Fruit fly (Drosophila melanogaster): ENCODE measurements around the gene ranshi.
A peak's percentile ranks its signal among the peaks of the same experiment; 100 is the strongest.

Gene ranshi

dm6 chr3R:8697772-8698259 lies 31.7 kb downstream of the ranshi start, which contains the start of gene hb:
Gene hb (minus strand): TSS chr3R:8697822.
- TF ChIP-seq net (GFP tag; optimal IDR thresholded peaks at IDR 0.05) (no peak), svp (GFP tag) (no peak), CG10669 (GFP tag; optimal IDR thresholded peaks at IDR 0.05) (no peak), dsx (GFP tag; optimal IDR thresholded peaks at IDR 0.05; ENCODE audit: poor library complexity, severe bottlenecking) (no peak), fd59A (GFP tag; optimal IDR thresholded peaks at IDR 0.05) (no peak), CG8632 (GFP tag; optimal IDR thresholded peaks at IDR 0.05) (no peak), Eip93F (GFP tag; optimal IDR thresholded peaks at IDR 0.05) (no peak), CG4318 (GFP tag; optimal IDR thresholded peaks at IDR 0.05) (no peak), fkh (GFP tag; optimal IDR thresholded peaks at IDR 0.05) (no peak)

dm6 chr3R:8694110-8694826 lies 35.2 kb downstream of the ranshi start:
- TF ChIP-seq acj6 (GFP tag; optimal IDR thresholded peaks at IDR 0.05) (peak; percentile 21), CG15336 (GFP tag; IDR thresholded peaks at IDR 0.05) (peak; percentile 91), fd85E (GFP tag; optimal IDR thresholded peaks at IDR 0.05) (peak; percentile 21), esn (GFP tag; optimal IDR thresholded peaks at IDR 0.05) (no peak), CG8319 (GFP tag; optimal IDR thresholded peaks at IDR 0.05) (peak; percentile 35), CG31627 (GFP tag; optimal IDR thresholded peaks at IDR 0.05) (no peak), CG11902 (GFP tag; optimal IDR thresholded peaks at IDR 0.05) (no peak), Sox14 (GFP tag; optimal IDR thresholded peaks at IDR 0.05) (peak; percentile 9), dsx (GFP tag; optimal IDR thresholded peaks at IDR 0.05; ENCODE audit: poor library complexity, severe bottlenecking) (no peak), OdsH (GFP tag; optimal IDR thresholded peaks at IDR 0.05) (peak; percentile 64), Eip78C (GFP tag) (no peak), svp (GFP tag) (peak; percentile 37), Sox102F (GFP tag; optimal IDR thresholded peaks at IDR 0.05) (peak; percentile 67), cyc (GFP tag; optimal IDR thresholded peaks at IDR 0.05) (no peak), Hr38 (GFP tag; optimal IDR thresholded peaks at IDR 0.05) (no peak), Blimp-1 (GFP tag; optimal IDR thresholded peaks at IDR 0.05) (no peak), Smox (GFP tag; optimal IDR thresholded peaks at IDR 0.05) (no peak), CG8632 (GFP tag; optimal IDR thresholded peaks at IDR 0.05) (peak; percentile 73), spab (GFP tag; optimal IDR thresholded peaks at IDR 0.05) (peak; percentile 88), lz (GFP tag; optimal IDR thresholded peaks at IDR 0.05) (no peak), Lpt (GFP tag; optimal IDR thresholded peaks at IDR 0.05) (peak; percentile 87), CG7368 (GFP tag; optimal IDR thresholded peaks at IDR 0.05) (peak; percentile 84), CG6792 (GFP tag; optimal IDR thresholded peaks at IDR 0.05) (peak; percentile 16), net (GFP tag; optimal IDR thresholded peaks at IDR 0.05) (peak; percentile 91), CG6854 (GFP tag; optimal IDR thresholded peaks at IDR 0.05) (no peak), CG9139 (GFP tag; optimal IDR thresholded peaks at IDR 0.05) (peak; percentile 95), Eip93F (GFP tag; optimal IDR thresholded peaks at IDR 0.05) (no peak), Eip75B (GFP tag; optimal IDR thresholded peaks at IDR 0.05) (peak; percentile 55), pdm3 (GFP tag; optimal IDR thresholded peaks at IDR 0.05) (peak; percentile 77), Gug (GFP tag; IDR thresholded peaks at IDR 0.05) (peak; percentile 80), dac (GFP tag; optimal IDR thresholded peaks at IDR 0.05) (peak; percentile 62), CG11294 (GFP tag; IDR thresholded peaks at IDR 0.05) (peak; percentile 68; the same call in 1 of the 2 replicates), Sox15 (GFP tag; optimal IDR thresholded peaks at IDR 0.05) (no peak), CG8119 (GFP tag; IDR thresholded peaks at IDR 0.05) (peak; percentile 94), eg (GFP tag; IDR thresholded peaks at IDR 0.05) (peak; percentile 99), Met (GFP tag; optimal IDR thresholded peaks at IDR 0.05) (peak; percentile 52), CG32006 (GFP tag; optimal IDR thresholded peaks at IDR 0.05) (peak; percentile 69), CG10631 (GFP tag; optimal IDR thresholded peaks at IDR 0.05) (peak; percentile 47), CG1621 (tag; optimal IDR thresholded peaks at IDR 0.05) (no peak), CG3032 (tag; optimal IDR thresholded peaks at IDR 0.05) (peak; percentile 75), CG16779 (tag; optimal IDR thresholded peaks at IDR 0.05) (peak; percentile 94), CG34406 (GFP tag; optimal IDR thresholded peaks at IDR 0.05) (peak; percentile 70), fkh (GFP tag; optimal IDR thresholded peaks at IDR 0.05) (peak; percentile 3), Ets21C (GFP tag; optimal IDR thresholded peaks at IDR 0.05) (no peak), ss (GFP tag; optimal IDR thresholded peaks at IDR 0.05) (peak; percentile 91 to 94)

Measured in whole organism, prepupa.